Worm (Caenorhabditis elegans) whole organism, mixed stage, embryonic: Measurements from ENCODE around the gene F44G4.5.

ENCODE experiments used
- ceh-83 ChIP-seq: fragments of 200-800 bp; sonication (Bioruptor generic); optimal IDR thresholded peaks from 2 replicates; lab custom pipeline; 2018; ENCODE audit warnings: mild to moderate bottlenecking, missing genetic modification characterization, missing compliant biosample characterization
- ces-1 ChIP-seq: fragments of 150-350 bp; optimal IDR thresholded peaks from 2 replicates; lab custom pipeline; 2014; ENCODE audit warnings: missing biosample characterization, missing genetic modification reagents, missing genetic modification characterization
- ham-2 ChIP-seq: fragments of 200-800 bp; sonication (Bioruptor generic); optimal IDR thresholded peaks from 2 replicates; lab custom pipeline; 2018; ENCODE audit warnings: mild to moderate bottlenecking, missing genetic modification characterization, missing compliant biosample characterization
- lsy-2 ChIP-seq: fragments of 150-350 bp; optimal IDR thresholded peaks from 2 replicates; lab custom pipeline; 2014; ENCODE audit warnings: missing biosample characterization, missing genetic modification characterization
- mab-5 ChIP-seq: fragments of 150-350 bp; optimal IDR thresholded peaks from 2 replicates; lab custom pipeline; 2014; ENCODE audit warnings: missing biosample characterization, missing genetic modification characterization
- nhr-12 ChIP-seq: fragments of 150-350 bp; optimal IDR thresholded peaks from 2 replicates; lab custom pipeline; 2014; ENCODE audit warnings: missing biosample characterization, missing genetic modification characterization
- nhr-2 ChIP-seq: fragments of 150-350 bp; optimal IDR thresholded peaks from 2 replicates; lab custom pipeline; 2014; ENCODE audit warnings: missing biosample characterization, missing genetic modification characterization
- nhr-76 ChIP-seq: sonication (generic microtip); optimal IDR thresholded peaks from 2 replicates; lab custom pipeline; 2017; ENCODE audit warnings: missing biosample characterization, missing genetic modification characterization
- snpc-4 ChIP-seq: fragments of 150-350 bp; optimal IDR thresholded peaks from 2 replicates; lab custom pipeline; 2014; ENCODE audit warnings: missing biosample characterization, missing genetic modification characterization
- unc-39 ChIP-seq: fragments of 150-350 bp; optimal IDR thresholded peaks from 2 replicates; lab custom pipeline; 2014; ENCODE audit warnings: missing biosample characterization, missing genetic modification characterization
- unc-62 ChIP-seq: fragments of 150-350 bp; optimal IDR thresholded peaks from 2 replicates; lab custom pipeline; 2014; ENCODE audit warnings: missing biosample characterization, missing genetic modification reagents, missing genetic modification characterization
- ztf-11 ChIP-seq: fragments of 150-350 bp; optimal IDR thresholded peaks from 2 replicates; lab custom pipeline; 2014; ENCODE audit warnings: missing biosample characterization, missing genetic modification characterization

- TF ChIP-seq ham-2 (GFP tag; lab: Kevin White, UChicago) (no peak), ceh-83 (GFP tag; lab: Kevin White, UChicago) (no peak), lsy-2 (tag; lab: Kevin White, UChicago) (no peak), unc-39 (tag; lab: Kevin White, UChicago) (no peak), ztf-11 (tag; lab: Kevin White, UChicago) (no peak), nhr-12 (no peak), ces-1 (GFP tag; lab: Kevin White, UChicago) (no peak), mab-5 (tag; lab: Kevin White, UChicago) (no peak), nhr-2 (tag; lab: Kevin White, UChicago) (no peak), nhr-76 (tag; lab: Kevin White, UChicago) (no peak), snpc-4 (tag; lab: Kevin White, UChicago) (no peak), unc-62 (no peak)
Measured at ce11 chrII:8951270-8951669, 49.0 kb downstream of the F44G4.5 start.
